Fruit fly (Drosophila melanogaster) whole organism, embryonic: ENCODE measurements around the gene CG15423.

ENCODE experiments used
- Ada2b ChIP-seq: fragments of 200-800 bp; sonication (Bioruptor generic); IDR thresholded peaks from 2 replicates; pipeline ENCODE4 v1.3.6; 2022; ENCODE audit warnings: missing biosample characterization, missing genetic modification characterization
- BtbVII ChIP-seq: fragments of 200-800 bp; sonication (Bioruptor generic); optimal IDR thresholded peaks from 3 replicates; lab custom pipeline; 2017; ENCODE audit warnings: missing biosample characterization, mild to moderate bottlenecking, missing genetic modification characterization
- CG11456 ChIP-seq: fragments of 200-800 bp; sonication (Bioruptor generic); IDR thresholded peaks from 3 replicates; pipeline ENCODE4 v1.3.6; 2022; ENCODE audit warnings: missing biosample characterization, missing genetic modification characterization
- CG12104 ChIP-seq: fragments of 200-800 bp; sonication (Bioruptor generic); optimal IDR thresholded peaks from 3 replicates; lab custom pipeline; 2016; ENCODE audit warnings: missing biosample characterization, missing genetic modification characterization
- CG12942 ChIP-seq: fragments of 200-800 bp; sonication (Bioruptor generic); optimal IDR thresholded peaks from 3 replicates; lab custom pipeline; 2016; ENCODE audit warnings: missing biosample characterization, missing genetic modification characterization
- CG13296 ChIP-seq: fragments of 200-800 bp; sonication (Bioruptor generic); optimal IDR thresholded peaks from 3 replicates; lab custom pipeline; 2018; ENCODE audit warnings: missing biosample characterization, mild to moderate bottlenecking, missing genetic modification characterization
- CG14441 ChIP-seq: fragments of 200-800 bp; sonication (Bioruptor generic); IDR thresholded peaks from 2 replicates; pipeline ENCODE4 v1.3.6; 2022; ENCODE audit warnings: missing biosample characterization, missing genetic modification characterization
- CG15011 ChIP-seq: fragments of 200-800 bp; sonication (Bioruptor generic); optimal IDR thresholded peaks from 3 replicates; lab custom pipeline; 2018; ENCODE audit warnings: missing biosample characterization, mild to moderate bottlenecking, missing genetic modification characterization
- CG15073 ChIP-seq: fragments of 200-800 bp; sonication (Bioruptor generic); optimal IDR thresholded peaks from 2 replicates; lab custom pipeline; 2016; ENCODE audit warnings: missing biosample characterization, missing genetic modification characterization
- CG1529 ChIP-seq: fragments of 200-800 bp; sonication (Bioruptor generic); optimal IDR thresholded peaks from 3 replicates; lab custom pipeline; 2018; ENCODE audit warnings: missing biosample characterization, missing genetic modification characterization
- CG16815 ChIP-seq: fragments of 200-800 bp; sonication (Bioruptor generic); optimal IDR thresholded peaks from 3 replicates; lab custom pipeline; 2017; ENCODE audit warnings: missing biosample characterization, mild to moderate bottlenecking, missing genetic modification characterization
- CG17829 ChIP-seq: fragments of 200-800 bp; optimal IDR thresholded peaks from 2 replicates; lab custom pipeline; 2019; ENCODE audit warnings: missing biosample characterization, mild to moderate bottlenecking, missing genetic modification characterization, moderate library complexity
- CG17912 ChIP-seq: fragments of 200-800 bp; sonication (Bioruptor generic); optimal IDR thresholded peaks from 2 replicates; lab custom pipeline; 2018; ENCODE audit warnings: missing biosample characterization, mild to moderate bottlenecking, missing genetic modification characterization
- CG18764 ChIP-seq: fragments of 200-800 bp; sonication (Bioruptor generic); optimal IDR thresholded peaks from 3 replicates; lab custom pipeline; 2016; ENCODE audit warnings: missing biosample characterization, missing genetic modification characterization
- CG31388 ChIP-seq: fragments of 200-800 bp; sonication (Bioruptor generic); optimal IDR thresholded peaks from 2 replicates; lab custom pipeline; 2016; ENCODE audit warnings: missing biosample characterization, missing genetic modification characterization
- CG3407 ChIP-seq: fragments of 200-800 bp; sonication (Bioruptor generic); optimal IDR thresholded peaks from 2 replicates; lab custom pipeline; 2018; ENCODE audit warnings: missing biosample characterization, mild to moderate bottlenecking, missing genetic modification characterization
- CG34376 ChIP-seq: fragments of 200-800 bp; sonication (Bioruptor generic); optimal IDR thresholded peaks from 2 replicates; lab custom pipeline; 2018; ENCODE audit warnings: missing biosample characterization, mild to moderate bottlenecking, missing genetic modification characterization
- CG6791 ChIP-seq: fragments of 200-800 bp; sonication (Bioruptor generic); IDR thresholded peaks from 3 replicates; pipeline ENCODE4 v1.3.6; 2022; ENCODE audit warnings: missing biosample characterization, missing genetic modification characterization; ENCODE audit not compliant: partially characterized antibody
- CG7357 ChIP-seq: fragments of 200-800 bp; sonication (Bioruptor generic); IDR thresholded peaks from 3 replicates; pipeline ENCODE4 v1.3.6; 2022; ENCODE audit warnings: missing biosample characterization, missing genetic modification characterization
- CG8388 ChIP-seq: fragments of 200-800 bp; sonication (Bioruptor generic); optimal IDR thresholded peaks from 2 replicates; lab custom pipeline; 2019; ENCODE audit warnings: missing biosample characterization, mild to moderate bottlenecking, missing genetic modification characterization, moderate library complexity
- CG9876 ChIP-seq: fragments of 200-800 bp; sonication (Bioruptor generic); optimal IDR thresholded peaks from 2 replicates; lab custom pipeline; 2016; ENCODE audit warnings: missing biosample characterization, missing genetic modification characterization
- Dek ChIP-seq: fragments of 200-800 bp; sonication (Bioruptor generic); optimal IDR thresholded peaks from 3 replicates; lab custom pipeline; 2019; ENCODE audit warnings: missing biosample characterization, mild to moderate bottlenecking, missing genetic modification characterization, moderate library complexity
- Drgx ChIP-seq: fragments of 200-800 bp; sonication (Bioruptor generic); IDR thresholded peaks from 2 replicates; pipeline ENCODE4 v1.3.6; 2022; ENCODE audit warnings: missing biosample characterization, missing genetic modification characterization
- E2f1 ChIP-seq: fragments of 200-800 bp; sonication (Bioruptor generic); IDR thresholded peaks from 2 replicates; pipeline ENCODE4 v1.3.6; 2022; ENCODE audit warnings: missing biosample characterization, missing genetic modification characterization
- Elba2 ChIP-seq: fragments of 200-800 bp; sonication (Bioruptor generic); optimal IDR thresholded peaks from 3 replicates; lab custom pipeline; 2016; ENCODE audit warnings: missing biosample characterization, missing genetic modification characterization
- Lpt ChIP-seq: fragments of >200 bp; optimal IDR thresholded peaks from 2 replicates; lab custom pipeline; 2018; ENCODE audit warnings: missing biosample characterization, missing genetic modification characterization
- MESR4 ChIP-seq: fragments of 200-800 bp; sonication (Bioruptor generic); optimal IDR thresholded peaks from 2 replicates; lab custom pipeline; 2018; ENCODE audit warnings: missing biosample characterization, mild to moderate bottlenecking, missing genetic modification characterization, moderate library complexity
- Mrtf ChIP-seq: fragments of 200-800 bp; sonication (Bioruptor generic); IDR thresholded peaks from 3 replicates; pipeline ENCODE4 v1.3.6; 2022; ENCODE audit warnings: missing biosample characterization, missing genetic modification characterization
- Poxn ChIP-seq: fragments of 200-800 bp; sonication (Bioruptor generic); IDR thresholded peaks from 2 replicates; pipeline ENCODE4 v1.3.6; 2022; ENCODE audit warnings: missing biosample characterization, missing genetic modification characterization
- Ptx1 ChIP-seq: fragments of 200-800 bp; sonication (Bioruptor generic); IDR thresholded peaks from 2 replicates; pipeline ENCODE4 v1.3.6; 2022; ENCODE audit warnings: missing biosample characterization, missing genetic modification characterization
- al ChIP-seq: fragments of 200-800 bp; sonication (Bioruptor generic); IDR thresholded peaks from 2 replicates; pipeline ENCODE4 v1.3.6; 2022; ENCODE audit warnings: missing biosample characterization, missing genetic modification characterization
- bbx ChIP-seq: fragments of 200-800 bp; sonication (Bioruptor generic); IDR thresholded peaks from 2 replicates; pipeline ENCODE4 v1.3.6; 2022; ENCODE audit warnings: missing biosample characterization, missing genetic modification characterization; ENCODE audit not compliant: partially characterized antibody
- dpn ChIP-seq, 2 experiments: fragments of 200-800 bp; sonication (Bioruptor generic); optimal IDR thresholded peaks; 3 replicates each; lab custom pipeline; 2016; ENCODE audit warnings: missing biosample characterization in 2 of 2, missing genetic modification characterization in 2 of 2
- en ChIP-seq: fragments of 200-800 bp; sonication (Bioruptor generic); optimal IDR thresholded peaks from 2 replicates; lab custom pipeline; 2016; ENCODE audit warnings: missing biosample characterization, missing genetic modification characterization
- ewg ChIP-seq: fragments of 200-800 bp; sonication (Bioruptor generic); optimal IDR thresholded peaks from 3 replicates; lab custom pipeline; 2017; ENCODE audit warnings: mild to moderate bottlenecking, missing biosample characterization, missing genetic modification reagents, missing genetic modification characterization
- fd102C ChIP-seq: fragments of 200-800 bp; sonication (Bioruptor generic); optimal IDR thresholded peaks from 2 replicates; lab custom pipeline; 2018; ENCODE audit warnings: missing biosample characterization, mild to moderate bottlenecking, missing genetic modification characterization, moderate library complexity
- gcm2 ChIP-seq: fragments of 200-800 bp; sonication (Bioruptor generic); optimal IDR thresholded peaks from 2 replicates; lab custom pipeline; 2016; ENCODE audit warnings: missing biosample characterization, missing genetic modification characterization
- gfzf ChIP-seq: fragments of 200-800 bp; sonication (Bioruptor generic); optimal IDR thresholded peaks from 2 replicates; lab custom pipeline; 2016; ENCODE audit warnings: missing biosample characterization, mild to moderate bottlenecking, missing genetic modification characterization, moderate library complexity
- lbe ChIP-seq: fragments of 200-800 bp; sonication (Bioruptor generic); optimal IDR thresholded peaks from 2 replicates; lab custom pipeline; 2016; ENCODE audit warnings: missing biosample characterization, mild to moderate bottlenecking, missing genetic modification characterization
- lmd ChIP-seq: fragments of 200-800 bp; sonication (Bioruptor generic); IDR thresholded peaks from 2 replicates; pipeline ENCODE4 v1.3.6; 2022; ENCODE audit warnings: missing biosample characterization, missing genetic modification characterization
- nom ChIP-seq: fragments of 200-800 bp; sonication (Bioruptor generic); optimal IDR thresholded peaks from 2 replicates; lab custom pipeline; 2017; ENCODE audit warnings: missing biosample characterization, missing genetic modification characterization, mild to moderate bottlenecking, moderate library complexity, missing genetic modification reagents
- pfk ChIP-seq: fragments of 200-800 bp; sonication (Bioruptor generic); optimal IDR thresholded peaks from 2 replicates; lab custom pipeline; 2018; ENCODE audit warnings: missing biosample characterization, mild to moderate bottlenecking, missing genetic modification characterization, moderate library complexity
- ro ChIP-seq: fragments of 200-800 bp; sonication (Bioruptor generic); IDR thresholded peaks from 2 replicates; pipeline ENCODE4 v1.3.6; 2022; ENCODE audit warnings: missing biosample characterization, missing genetic modification characterization
- scrt ChIP-seq: fragments of 200-800 bp; sonication (Bioruptor generic); optimal IDR thresholded peaks from 2 replicates; lab custom pipeline; 2018; ENCODE audit warnings: missing biosample characterization, mild to moderate bottlenecking, missing genetic modification characterization, moderate library complexity
- sug ChIP-seq: fragments of 200-800 bp; optimal IDR thresholded peaks from 2 replicates; lab custom pipeline; 2019; ENCODE audit warnings: missing biosample characterization, mild to moderate bottlenecking, missing genetic modification characterization, moderate library complexity
- usp ChIP-seq: fragments of >200 bp; optimal IDR thresholded peaks from 2 replicates; lab custom pipeline; 2017; ENCODE audit warnings: missing biosample characterization, missing genetic modification characterization
- wor ChIP-seq: fragments of 200-800 bp; sonication (Bioruptor generic); IDR thresholded peaks from 2 replicates; pipeline ENCODE4 v1.3.6; 2022; ENCODE audit warnings: missing biosample characterization, missing genetic modification characterization
- zen2 ChIP-seq: fragments of 200-800 bp; sonication (Bioruptor generic); IDR thresholded peaks from 3 replicates; pipeline ENCODE4 v1.3.6; 2022; ENCODE audit warnings: missing biosample characterization, missing genetic modification characterization; ENCODE audit not compliant: partially characterized antibody
- zf30C ChIP-seq: fragments of 200-800 bp; sonication (Bioruptor generic); optimal IDR thresholded peaks from 3 replicates; lab custom pipeline; 2018; ENCODE audit warnings: missing biosample characterization, mild to moderate bottlenecking, missing genetic modification characterization
- zfh1 ChIP-seq: fragments of 200-800 bp; sonication (Bioruptor generic); IDR thresholded peaks from 3 replicates; pipeline ENCODE4 v1.3.6; 2022; ENCODE audit warnings: missing biosample characterization, missing genetic modification characterization

Gene CG15423

DNA sequence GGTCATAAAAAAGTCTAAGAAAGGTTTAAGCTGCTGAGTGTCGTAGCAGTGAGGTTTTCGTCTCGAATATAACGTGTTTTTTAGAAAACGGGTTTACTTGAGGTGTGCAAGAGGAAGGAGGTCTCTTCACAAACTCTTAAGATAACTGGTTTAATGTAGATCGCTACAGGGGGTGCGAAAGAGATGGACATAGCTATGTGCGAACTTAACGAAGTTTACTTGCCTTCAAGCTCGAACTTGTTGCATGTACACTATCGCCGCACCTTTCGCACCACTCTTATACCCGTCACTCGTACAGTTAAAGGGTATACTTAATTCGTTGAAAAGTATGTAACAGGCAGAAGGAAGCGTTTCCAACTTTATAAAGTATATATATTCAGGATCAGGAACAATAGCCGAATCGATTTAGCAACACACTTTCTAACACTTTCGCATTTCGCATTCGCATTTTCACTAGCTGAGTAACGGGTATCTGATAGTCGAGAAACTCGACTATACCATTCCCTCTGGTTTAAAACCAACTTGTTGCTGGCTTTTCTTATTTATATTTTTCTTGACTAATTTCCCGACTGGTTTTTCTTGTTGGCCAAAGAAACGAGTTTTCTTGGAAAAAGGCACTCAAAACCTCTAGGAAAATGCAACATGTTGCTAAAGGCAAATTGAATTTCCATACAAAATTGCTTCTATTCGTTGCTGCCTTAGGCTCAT, 24.5 kb downstream of the CG15423 start (continued):
- TF ChIP-seq dpn (GFP tag; optimal IDR thresholded peaks at IDR 0.05; lab: Kevin White, UChicago) (peak; percentile 82 to 85), lbe (GFP tag; lab: Kevin White, UChicago) (no peak), MESR4 (peak; percentile 5), CG16815 (GFP tag; lab: Kevin White, UChicago) (peak; percentile 74), Ada2b (peak; percentile 71), gfzf (GFP tag; lab: Kevin White, UChicago) (no peak), bbx (peak; percentile 78), CG15011 (GFP tag; lab: Kevin White, UChicago) (peak; percentile 33), Ptx1 (GFP tag; lab: Robert Waterston, UW) (peak; percentile 89), CG1529 (GFP tag; lab: Kevin White, UChicago) (peak; percentile 79), en (GFP tag; lab: Kevin White, UChicago) (peak; percentile 70), gcm2 (GFP tag; lab: Kevin White, UChicago) (peak; percentile 53), sug (tag; lab: Kevin White, UChicago) (peak; percentile 36), pfk (GFP tag; lab: Kevin White, UChicago) (no peak), CG7357 (GFP tag; lab: Robert Waterston, UW) (peak; percentile 79), Poxn (GFP tag; lab: Robert Waterston, UW) (0 out of 2 replicates have a peak, but pooled peaks have one; percentile 13), Mrtf (GFP tag; lab: Robert Waterston, UW) (peak; percentile 90), CG15073 (GFP tag; lab: Kevin White, UChicago) (peak; percentile 37), wor (peak; percentile 73), CG12104 (GFP tag; lab: Kevin White, UChicago) (peak; percentile 74), E2f1 (GFP tag; lab: Robert Waterston, UW) (peak; percentile 88), CG3407 (GFP tag; lab: Kevin White, UChicago) (peak; percentile 68), scrt (peak; percentile 63), lmd (GFP tag; lab: Robert Waterston, UW) (peak; percentile 87), zf30C (GFP tag; lab: Kevin White, UChicago) (no peak), fd102C (peak; percentile 29), CG14441 (GFP tag; lab: Robert Waterston, UW) (peak; percentile 83), Lpt (GFP tag; lab: Kevin White, UChicago) (no peak), CG18764 (GFP tag; lab: Kevin White, UChicago) (peak; percentile 66), CG9876 (peak; percentile 64), CG12942 (GFP tag; lab: Kevin White, UChicago) (peak; percentile 75), ewg (peak; percentile 80), CG17829 (peak; percentile 92), al (GFP tag; lab: Robert Waterston, UW) (peak; percentile 71), nom (no peak), usp (GFP tag; lab: Kevin White, UChicago) (no peak), CG6791 (peak; percentile 92), BtbVII (GFP tag; lab: Kevin White, UChicago) (peak; percentile 26), Elba2 (GFP tag; lab: Kevin White, UChicago) (peak; percentile 54), zfh1 (GFP tag; lab: Robert Waterston, UW) (peak; percentile 93), CG8388 (GFP tag; lab: Kevin White, UChicago) (peak; percentile 84), Dek (tag; lab: Kevin White, UChicago) (peak; percentile 64), zen2 (0 out of 3 replicates have a peak, but pooled peaks have one; percentile 47), Drgx (GFP tag; lab: Robert Waterston, UW) (peak; percentile 98), CG31388 (GFP tag; lab: Kevin White, UChicago) (no peak), CG17912 (GFP tag; lab: Kevin White, UChicago) (peak; percentile 14), CG34376 (GFP tag; lab: Kevin White, UChicago) (no peak), CG13296 (GFP tag; lab: Kevin White, UChicago) (peak; percentile 55), ro (GFP tag; lab: Robert Waterston, UW) (peak; percentile 48; the same call in 1 of the 2 replicates), CG11456 (GFP tag; lab: Robert Waterston, UW) (peak; percentile 88)
